Fruit fly (Drosophila melanogaster) S2 (cell line): Measurements from ENCODE around the gene Gr89a.

ENCODE experiments used
- CG8478 ChIP-seq: fragments of >200 bp; optimal IDR thresholded peaks from 2 replicates; lab custom pipeline; 2018
- CTCF ChIP-seq, 2 experiments: fragments of >200 bp; optimal IDR thresholded peaks; 2 replicates each; lab custom pipeline; 2018

dm6 chr3R:16496209-16496608 is 2.5 kb downstream of the Gr89a start:
- TF ChIP-seq CG8478 (no peak), CTCF (optimal IDR thresholded peaks at IDR 0.05; lab: Kevin White, UChicago) (no peak)
